Fruit fly (Drosophila melanogaster): ENCODE results near the gene CG34269.

CG34269 gene

DNA sequence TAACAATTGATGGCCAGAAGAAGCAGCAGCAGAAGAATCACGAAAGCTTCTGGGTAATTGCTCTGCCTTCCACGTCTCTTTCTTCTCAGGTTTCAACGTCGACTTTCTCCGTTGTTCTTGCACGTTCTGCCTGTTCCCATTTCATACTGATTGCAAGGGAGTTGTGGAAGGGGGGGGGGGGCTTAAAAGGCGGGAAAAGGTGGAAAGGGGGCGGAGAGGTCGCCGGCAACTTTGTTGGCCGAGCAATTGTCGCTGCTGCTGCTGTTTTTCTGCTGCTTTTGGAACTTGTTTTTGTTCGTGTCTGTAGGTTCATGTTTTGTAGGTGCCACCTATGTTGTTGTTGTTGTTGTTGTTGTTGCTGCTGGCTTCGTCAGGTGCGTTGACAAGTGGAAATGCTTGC, 37.4 kb downstream of the CG34269 start:
- TF ChIP-seq insv (optimal IDR thresholded peaks at IDR 0.05) (no peak), psq (optimal IDR thresholded peaks at IDR 0.05) (no peak), Sin3A (optimal IDR thresholded peaks at IDR 0.05) (no peak), Myc (optimal IDR thresholded peaks at IDR 0.05) (no peak), h (optimal IDR thresholded peaks at IDR 0.05) (no peak), ttk (optimal IDR thresholded peaks at IDR 0.05) (no peak)

DNA sequence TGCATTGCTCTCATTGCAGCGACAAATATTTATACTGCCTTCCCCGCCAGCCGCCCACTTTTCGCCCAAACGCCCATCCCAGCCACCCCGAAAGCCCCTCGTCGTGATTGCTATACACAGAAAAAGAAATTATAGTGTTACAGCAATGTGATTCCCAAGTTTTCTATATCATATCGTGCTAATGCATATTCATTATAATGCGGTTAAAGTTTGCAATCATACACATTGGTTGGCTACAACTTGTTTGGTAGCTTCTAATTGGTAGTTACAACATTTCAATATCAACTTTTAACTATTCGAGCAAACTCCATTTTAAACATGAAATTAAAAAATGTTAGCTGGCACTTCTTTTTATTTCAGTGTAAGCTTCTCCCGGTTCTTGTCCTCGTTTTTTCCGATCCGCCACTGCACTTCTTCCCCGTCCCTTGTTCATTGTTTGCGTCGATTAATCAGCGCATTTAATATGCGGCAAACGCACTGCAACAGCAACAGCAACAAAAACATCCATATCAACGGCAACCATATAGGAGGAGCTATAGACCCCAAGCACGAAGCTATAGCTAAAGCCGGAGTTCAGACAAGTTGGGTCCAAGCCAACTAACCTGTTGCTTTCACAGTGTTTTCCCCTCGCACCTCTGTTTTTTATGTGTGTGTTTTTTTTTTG, 38.0 kb downstream of the CG34269 start:
- TF ChIP-seq insv (optimal IDR thresholded peaks at IDR 0.05) (no peak), ttk (optimal IDR thresholded peaks at IDR 0.05) (no peak), Myc (optimal IDR thresholded peaks at IDR 0.05) (no peak), psq (optimal IDR thresholded peaks at IDR 0.05) (no peak), Sin3A (optimal IDR thresholded peaks at IDR 0.05) (no peak)

DNA sequence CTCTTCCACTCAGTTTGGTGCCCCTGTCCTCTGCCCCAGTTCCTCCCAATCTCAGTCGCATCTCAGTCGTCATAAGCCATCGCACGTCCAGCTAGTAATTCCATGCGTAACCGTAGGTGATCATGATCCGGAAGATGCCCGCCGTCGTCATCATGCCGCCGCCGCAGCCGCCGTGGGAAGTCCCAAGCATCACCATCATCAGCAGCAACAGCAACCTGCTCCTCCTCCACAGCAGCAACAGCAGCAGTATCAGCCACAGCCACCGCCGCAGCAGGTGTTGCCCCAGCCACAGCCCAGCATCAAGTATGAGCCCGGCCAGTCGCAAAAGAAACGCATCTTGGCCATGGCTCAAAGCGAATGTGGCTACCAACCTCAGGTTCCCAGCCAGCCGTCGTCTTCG, 44.8 kb downstream of the CG34269 start:
- TF ChIP-seq Myc (optimal IDR thresholded peaks at IDR 0.05) (no peak), h (optimal IDR thresholded peaks at IDR 0.05) (no peak)

Measured in Kc167 (cell line).